Fruit fly (Drosophila melanogaster): ENCODE results near the gene CG14115.

DNA sequence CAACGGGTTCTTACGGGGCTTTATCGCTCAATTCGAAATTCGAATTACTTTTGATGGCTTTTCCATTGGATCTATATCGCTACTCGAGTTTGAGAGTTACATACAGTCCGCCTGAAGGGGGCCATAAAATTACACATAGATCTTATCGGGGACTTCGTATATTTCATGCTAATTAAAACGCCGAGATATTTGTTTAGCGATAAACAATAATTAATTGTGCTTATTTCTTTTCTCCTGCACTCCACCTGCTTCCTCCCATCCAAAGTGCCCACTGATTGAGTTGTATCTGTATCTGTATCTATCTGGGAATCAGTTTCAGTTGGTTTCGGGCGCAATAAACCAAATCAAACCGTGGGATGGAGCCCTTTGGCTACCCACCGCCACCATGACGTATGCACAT is 4.4 kb upstream of the CG14115 start:
- TF ChIP-seq MESR4 (GFP tag; optimal IDR thresholded peaks at IDR 0.05) (no peak), CG6791 (GFP tag; IDR thresholded peaks at IDR 0.05; ENCODE audit: partially characterized antibody) (no peak), CG1529 (GFP tag; optimal IDR thresholded peaks at IDR 0.05) (no peak), Chrac-16 (GFP tag; optimal IDR thresholded peaks at IDR 0.05) (no peak), CG17612 (GFP tag; IDR thresholded peaks at IDR 0.05) (no peak), CG7745 (tag; optimal IDR thresholded peaks at IDR 0.05) (no peak), CG15073 (GFP tag; optimal IDR thresholded peaks at IDR 0.05) (no peak), CG15269 (tag; optimal IDR thresholded peaks at IDR 0.05) (no peak), CG13624 (GFP tag; optimal IDR thresholded peaks at IDR 0.05) (no peak), lola (GFP tag; optimal IDR thresholded peaks at IDR 0.05) (no peak), CG12744 (GFP tag; optimal IDR thresholded peaks at IDR 0.05) (no peak), wor (GFP tag; IDR thresholded peaks at IDR 0.05) (no peak)
